Fruit fly (Drosophila melanogaster): ENCODE data around the gene Osi13.

DNA sequence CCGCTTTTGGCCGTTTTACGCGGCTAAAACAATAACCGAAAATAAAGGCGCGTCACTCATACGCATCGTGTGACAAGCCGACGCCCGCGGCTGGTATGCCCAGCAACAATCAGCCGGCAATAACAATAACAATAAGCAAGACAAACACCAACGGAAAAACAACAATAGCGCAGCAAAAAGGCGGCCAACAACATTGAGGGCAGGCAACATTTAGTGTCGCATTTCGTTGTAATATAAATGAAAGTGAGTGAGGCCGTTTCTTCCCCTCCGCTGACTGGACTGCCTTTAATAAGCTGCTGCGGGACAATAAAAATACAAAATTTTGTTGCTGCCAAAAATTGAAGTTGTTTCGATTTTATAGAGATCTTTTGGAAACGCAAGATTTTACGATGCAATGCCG is 5.6 kb downstream of the Osi13 start:
- no peak for TF ChIP-seq ssp (GFP tag; IDR thresholded peaks at IDR 0.05)
- TF ChIP-seq CTCF (GFP tag; optimal IDR thresholded peaks at IDR 0.05): no peak
- TF ChIP-seq ind (GFP tag; optimal IDR thresholded peaks at IDR 0.05): no peak
- no peak for TF ChIP-seq chm (GFP tag; IDR thresholded peaks at IDR 0.05)

All from whole organism, embryonic.